Fruit fly (Drosophila melanogaster): Measurements from ENCODE around the gene Yp3.
A peak's percentile ranks its signal among the peaks of the same experiment; 100 is the strongest.

Yp3 gene

dm6 chrX:13744599-13745052 is 14.7 kb upstream of the Yp3 start, which contains the start of gene Grip91 (continued):
- 0 out of 3 replicates have a peak, but pooled peaks have one; percentile 35 for TF ChIP-seq HLH4C (GFP tag; IDR thresholded peaks at IDR 0.05; ENCODE audit: partially characterized antibody)
- TF ChIP-seq CG12391 (tag; optimal IDR thresholded peaks at IDR 0.05) = peak; percentile 5
- TF ChIP-seq wdn (GFP tag; IDR thresholded peaks at IDR 0.05) = no peak
- TF ChIP-seq Hmx (GFP tag; optimal IDR thresholded peaks at IDR 0.05) = no peak
- no peak for TF ChIP-seq trh (GFP tag; optimal IDR thresholded peaks at IDR 0.05)
- no peak for TF ChIP-seq pros (GFP tag; optimal IDR thresholded peaks at IDR 0.05)
- no peak for TF ChIP-seq caup (GFP tag; optimal IDR thresholded peaks at IDR 0.05; ENCODE audit: severe bottlenecking)
- TF ChIP-seq Spps (tag; optimal IDR thresholded peaks at IDR 0.05) = no peak
- TF ChIP-seq pum (GFP tag; optimal IDR thresholded peaks at IDR 0.05) = no peak
- TF ChIP-seq otp (GFP tag; IDR thresholded peaks at IDR 0.05) = no peak
- TF ChIP-seq br (optimal IDR thresholded peaks at IDR 0.05) = no peak
- peak; percentile 67 for TF ChIP-seq Ets97D (GFP tag; optimal IDR thresholded peaks at IDR 0.05)
- TF ChIP-seq Antp (GFP tag; optimal IDR thresholded peaks at IDR 0.05) = no peak
- no peak for TF ChIP-seq ap (GFP tag; IDR thresholded peaks at IDR 0.05)
- no peak for TF ChIP-seq fru (optimal IDR thresholded peaks at IDR 0.05)
- TF ChIP-seq mam (GFP tag; optimal IDR thresholded peaks at IDR 0.05) = no peak
- no peak for TF ChIP-seq CG3995 (GFP tag; optimal IDR thresholded peaks at IDR 0.05)
- no peak for TF ChIP-seq en (GFP tag; optimal IDR thresholded peaks at IDR 0.05)
- no peak for TF ChIP-seq sqz (GFP tag; optimal IDR thresholded peaks at IDR 0.05)
- no peak for TF ChIP-seq Sry-β (GFP tag; optimal IDR thresholded peaks at IDR 0.05)
- no peak for TF ChIP-seq kni (GFP tag; optimal IDR thresholded peaks at IDR 0.05)
- no peak for TF ChIP-seq CG2202 (tag; optimal IDR thresholded peaks at IDR 0.05)
- no peak for TF ChIP-seq onecut (GFP tag; IDR thresholded peaks at IDR 0.05)
- TF ChIP-seq Lpt (GFP tag; optimal IDR thresholded peaks at IDR 0.05) = no peak
- no peak for TF ChIP-seq gt (GFP tag; IDR thresholded peaks at IDR 0.05)
- TF ChIP-seq CG1024 (GFP tag; IDR thresholded peaks at IDR 0.05) = no peak
- no peak for TF ChIP-seq CkIIα-i1 (GFP tag; IDR thresholded peaks at IDR 0.05)
- TF ChIP-seq dmrt11E (tag; optimal IDR thresholded peaks at IDR 0.05) = no peak
- TF ChIP-seq CG18011 (GFP tag; optimal IDR thresholded peaks at IDR 0.05) = no peak
- no peak for TF ChIP-seq tgo (GFP tag; IDR thresholded peaks at IDR 0.05)
- TF ChIP-seq gem (tag; optimal IDR thresholded peaks at IDR 0.05) = peak; percentile 10
- TF ChIP-seq esg (GFP tag; conservative IDR thresholded peaks at IDR 0.05) = no peak
- no peak for TF ChIP-seq CG10209 (GFP tag; optimal IDR thresholded peaks at IDR 0.05)
- TF ChIP-seq Kr (GFP tag; optimal IDR thresholded peaks at IDR 0.05) = no peak
- no peak for TF ChIP-seq H15 (GFP tag; IDR thresholded peaks at IDR 0.05)
- TF ChIP-seq CG12769 (tag; optimal IDR thresholded peaks at IDR 0.05) = peak; percentile 10
- TF ChIP-seq HLHmδ (GFP tag; optimal IDR thresholded peaks at IDR 0.05) = no peak
- TF ChIP-seq CG16779 (GFP tag; IDR thresholded peaks at IDR 0.05) = no peak
- no peak for TF ChIP-seq CG32772 (GFP tag; IDR thresholded peaks at IDR 0.05)
- 0 out of 2 replicates have a peak, but pooled peaks have one; percentile 24 for TF ChIP-seq inv (GFP tag; IDR thresholded peaks at IDR 0.05; ENCODE audit: partially characterized antibody)
- no peak for TF ChIP-seq CG7786 (GFP tag; optimal IDR thresholded peaks at IDR 0.05)
- no peak for TF ChIP-seq bsh (GFP tag; optimal IDR thresholded peaks at IDR 0.05)
- no peak for TF ChIP-seq CG3065 (GFP tag; optimal IDR thresholded peaks at IDR 0.05)
- no peak for TF ChIP-seq CG14050 (GFP tag; IDR thresholded peaks at IDR 0.05)
- no peak for TF ChIP-seq sr (GFP tag; IDR thresholded peaks at IDR 0.05)
- peak; percentile 87 for TF ChIP-seq CG9797 (GFP tag; optimal IDR thresholded peaks at IDR 0.05)
- TF ChIP-seq seq (GFP tag; IDR thresholded peaks at IDR 0.05) = no peak
- TF ChIP-seq Dek (tag; optimal IDR thresholded peaks at IDR 0.05) = no peak
- TF ChIP-seq CG31441 (GFP tag; IDR thresholded peaks at IDR 0.05) = no peak
- TF ChIP-seq nom (GFP tag; optimal IDR thresholded peaks at IDR 0.05) = no peak
- TF ChIP-seq CG13775 (GFP tag; optimal IDR thresholded peaks at IDR 0.05) = no peak
- no peak for TF ChIP-seq CG4404 (GFP tag; IDR thresholded peaks at IDR 0.05)
- TF ChIP-seq crol (GFP tag; IDR thresholded peaks at IDR 0.05) = no peak
